Fruit fly (Drosophila melanogaster) whole organism, embryonic: Measurements from ENCODE around the gene Svil.

ENCODE experiments used
- Atf3 ChIP-seq: fragments of 200-800 bp; sonication (Bioruptor generic); optimal IDR thresholded peaks from 3 replicates; lab custom pipeline; 2016; ENCODE audit warnings: missing biosample characterization, missing genetic modification characterization
- CG10209 ChIP-seq: fragments of 200-800 bp; sonication (Bioruptor generic); optimal IDR thresholded peaks from 3 replicates; lab custom pipeline; 2017; ENCODE audit warnings: missing biosample characterization, mild to moderate bottlenecking, missing genetic modification characterization, missing genetic modification reagents
- CG1024 ChIP-seq: fragments of 200-800 bp; sonication (Bioruptor generic); IDR thresholded peaks from 2 replicates; pipeline ENCODE4 v1.3.6; 2022; ENCODE audit warnings: missing biosample characterization, missing genetic modification characterization
- CG10366 ChIP-seq: fragments of 200-800 bp; sonication (Bioruptor generic); IDR thresholded peaks from 2 replicates; pipeline ENCODE4 v1.3.6; 2022; ENCODE audit warnings: missing biosample characterization, missing genetic modification characterization
- CG13123 ChIP-seq: fragments of 200-800 bp; sonication (Bioruptor generic); optimal IDR thresholded peaks from 2 replicates; lab custom pipeline; 2016; ENCODE audit warnings: missing biosample characterization, missing genetic modification characterization
- CG13296 ChIP-seq: fragments of 200-800 bp; sonication (Bioruptor generic); optimal IDR thresholded peaks from 3 replicates; lab custom pipeline; 2018; ENCODE audit warnings: missing biosample characterization, mild to moderate bottlenecking, missing genetic modification characterization
- CG14710 ChIP-seq: fragments of 200-800 bp; sonication (Bioruptor generic); optimal IDR thresholded peaks from 3 replicates; lab custom pipeline; 2019; ENCODE audit warnings: missing biosample characterization, mild to moderate bottlenecking, missing genetic modification characterization, moderate library complexity
- CG14860 ChIP-seq: fragments of 200-800 bp; sonication (Bioruptor generic); IDR thresholded peaks from 3 replicates; pipeline ENCODE4 v1.3.6; 2022; ENCODE audit warnings: missing biosample characterization, missing genetic modification characterization; ENCODE audit not compliant: partially characterized antibody
- CG15696 ChIP-seq: fragments of 200-800 bp; sonication (Bioruptor generic); optimal IDR thresholded peaks from 2 replicates; lab custom pipeline; 2019; ENCODE audit warnings: missing biosample characterization, mild to moderate bottlenecking, missing genetic modification characterization, moderate library complexity
- CG17829 ChIP-seq: fragments of 200-800 bp; optimal IDR thresholded peaks from 2 replicates; lab custom pipeline; 2019; ENCODE audit warnings: missing biosample characterization, mild to moderate bottlenecking, missing genetic modification characterization, moderate library complexity
- CG30020 ChIP-seq: fragments of 200-800 bp; optimal IDR thresholded peaks from 2 replicates; lab custom pipeline; 2019; ENCODE audit warnings: missing biosample characterization, mild to moderate bottlenecking, missing genetic modification characterization, moderate library complexity
- CG30431 ChIP-seq: fragments of 200-800 bp; sonication (Bioruptor generic); optimal IDR thresholded peaks from 2 replicates; lab custom pipeline; 2017; ENCODE audit warnings: missing biosample characterization, missing genetic modification characterization
- CG3847 ChIP-seq: fragments of 200-800 bp; sonication (Bioruptor generic); IDR thresholded peaks from 2 replicates; pipeline ENCODE4 v1.3.6; 2022; ENCODE audit warnings: missing biosample characterization, missing genetic modification characterization
- CG4617 ChIP-seq: fragments of 200-800 bp; sonication (Bioruptor generic); optimal IDR thresholded peaks from 3 replicates; lab custom pipeline; 2016; ENCODE audit warnings: missing biosample characterization, missing genetic modification characterization, borderline replicate concordance
- CG4730 ChIP-seq: fragments of 200-800 bp; sonication (Bioruptor generic); IDR thresholded peaks from 2 replicates; pipeline ENCODE4 v1.3.6; 2022; ENCODE audit warnings: missing biosample characterization, missing genetic modification characterization
- CG5180 ChIP-seq: fragments of 200-800 bp; sonication (Bioruptor generic); optimal IDR thresholded peaks from 3 replicates; lab custom pipeline; 2017; ENCODE audit warnings: missing biosample characterization, missing genetic modification characterization, mild to moderate bottlenecking, moderate library complexity, missing genetic modification reagents
- CG6654 ChIP-seq: fragments of 200-800 bp; sonication (Bioruptor generic); optimal IDR thresholded peaks from 2 replicates; lab custom pipeline; 2017; ENCODE audit warnings: missing biosample characterization, mild to moderate bottlenecking, missing genetic modification characterization
- CG8478 ChIP-seq: fragments of >200 bp; optimal IDR thresholded peaks from 2 replicates; lab custom pipeline; 2018
- CG8765 ChIP-seq: fragments of 200-800 bp; sonication (Bioruptor generic); IDR thresholded peaks from 2 replicates; pipeline ENCODE4 v1.3.6; 2022; ENCODE audit warnings: missing biosample characterization, missing genetic modification characterization
- Camta ChIP-seq: fragments of 200-800 bp; sonication (Bioruptor generic); optimal IDR thresholded peaks from 2 replicates; lab custom pipeline; 2016; ENCODE audit warnings: missing biosample characterization, missing genetic modification characterization
- CkIIα-i1 ChIP-seq: fragments of 200-800 bp; sonication (Bioruptor generic); IDR thresholded peaks from 2 replicates; pipeline ENCODE4 v1.3.6; 2022; ENCODE audit warnings: missing biosample characterization, missing genetic modification characterization
- CoRest ChIP-seq: fragments of 200-800 bp; sonication (Bioruptor generic); optimal IDR thresholded peaks from 3 replicates; lab custom pipeline; 2018; ENCODE audit warnings: missing biosample characterization, mild to moderate bottlenecking, missing genetic modification characterization, moderate library complexity
- Deaf1 ChIP-seq: fragments of 200-800 bp; optimal IDR thresholded peaks from 3 replicates; lab custom pipeline; 2019; ENCODE audit warnings: missing biosample characterization, mild to moderate bottlenecking, missing genetic modification characterization, moderate library complexity
- Doc2 ChIP-seq: fragments of 200-800 bp; sonication (Bioruptor generic); IDR thresholded peaks from 2 replicates; pipeline ENCODE4 v1.3.6; 2022; ENCODE audit warnings: missing biosample characterization, missing genetic modification characterization
- HmgZ ChIP-seq: fragments of 200-800 bp; sonication (Bioruptor generic); optimal IDR thresholded peaks from 2 replicates; lab custom pipeline; 2018; ENCODE audit warnings: missing biosample characterization, mild to moderate bottlenecking, missing genetic modification characterization
- Lhr ChIP-seq: fragments of 200-800 bp; sonication (Bioruptor generic); optimal IDR thresholded peaks from 3 replicates; lab custom pipeline; 2017; ENCODE audit warnings: mild to moderate bottlenecking, missing biosample characterization, missing genetic modification reagents, missing genetic modification characterization
- Med ChIP-seq: fragments of 200-800 bp; sonication (Bioruptor generic); peaks from one replicate; lab custom pipeline; 2016; ENCODE audit warnings: missing biosample characterization, missing genetic modification characterization, mild to moderate bottlenecking, inconsistent platforms, moderate library complexity
- Meics ChIP-seq: fragments of 200-800 bp; sonication (Bioruptor generic); optimal IDR thresholded peaks from 2 replicates; lab custom pipeline; 2017; ENCODE audit warnings: missing biosample characterization, mild to moderate bottlenecking, missing genetic modification characterization
- Mes4 ChIP-seq: fragments of 200-800 bp; sonication (Bioruptor generic); optimal IDR thresholded peaks from 2 replicates; lab custom pipeline; 2016; ENCODE audit warnings: missing biosample characterization, missing genetic modification characterization
- NfI ChIP-seq: fragments of 200-800 bp; sonication (Bioruptor generic); optimal IDR thresholded peaks from 3 replicates; lab custom pipeline; 2018; ENCODE audit warnings: missing biosample characterization, mild to moderate bottlenecking, missing genetic modification characterization, moderate library complexity
- Opbp ChIP-seq: fragments of 200-800 bp; sonication (Bioruptor generic); IDR thresholded peaks from 3 replicates; pipeline ENCODE4 v1.3.6; 2022; ENCODE audit warnings: missing biosample characterization, missing genetic modification characterization; ENCODE audit not compliant: partially characterized antibody
- Sin3A ChIP-seq: fragments of >200 bp; optimal IDR thresholded peaks from 2 replicates; lab custom pipeline; 2018
- Sox100B ChIP-seq: fragments of 200-800 bp; sonication (Bioruptor generic); optimal IDR thresholded peaks from 3 replicates; lab custom pipeline; 2018; ENCODE audit warnings: missing biosample characterization, mild to moderate bottlenecking, missing genetic modification characterization
- Xbp1 ChIP-seq: fragments of 200-800 bp; sonication (Bioruptor generic); optimal IDR thresholded peaks from 3 replicates; lab custom pipeline; 2016; ENCODE audit warnings: missing biosample characterization, mild to moderate bottlenecking, missing genetic modification characterization
- ap ChIP-seq: fragments of 200-800 bp; sonication (Bioruptor generic); IDR thresholded peaks from 2 replicates; pipeline ENCODE4 v1.3.6; 2022; ENCODE audit warnings: missing biosample characterization, missing genetic modification characterization
- chinmo ChIP-seq: fragments of 200-800 bp; sonication (Bioruptor generic); IDR thresholded peaks from 4 replicates; pipeline ENCODE4 v1.3.6; 2022; ENCODE audit warnings: missing biosample characterization, missing genetic modification characterization; ENCODE audit not compliant: partially characterized antibody
- dati ChIP-seq: fragments of 200-800 bp; sonication (Bioruptor generic); IDR thresholded peaks from 2 replicates; pipeline ENCODE4 v1.3.6; 2022; ENCODE audit warnings: missing biosample characterization, missing genetic modification characterization
- emc ChIP-seq: fragments of 200-800 bp; sonication (Bioruptor generic); optimal IDR thresholded peaks from 2 replicates; lab custom pipeline; 2016; ENCODE audit warnings: missing biosample characterization, missing genetic modification characterization
- fru ChIP-seq: fragments of >200 bp; optimal IDR thresholded peaks from 2 replicates; lab custom pipeline; 2017
- fu2 ChIP-seq: fragments of 200-800 bp; sonication (Bioruptor generic); optimal IDR thresholded peaks from 2 replicates; lab custom pipeline; 2016; ENCODE audit warnings: missing biosample characterization, missing genetic modification characterization
- grau ChIP-seq: fragments of 200-800 bp; optimal IDR thresholded peaks from 3 replicates; lab custom pipeline; 2019; ENCODE audit warnings: missing biosample characterization, mild to moderate bottlenecking, missing genetic modification characterization, moderate library complexity
- ham ChIP-seq: fragments of 200-800 bp; sonication (Bioruptor generic); IDR thresholded peaks from 2 replicates; pipeline ENCODE4 v1.3.6; 2022; ENCODE audit warnings: missing biosample characterization, missing genetic modification characterization
- inv ChIP-seq: fragments of 200-800 bp; sonication (Bioruptor generic); IDR thresholded peaks from 2 replicates; pipeline ENCODE4 v1.3.6; 2022; ENCODE audit warnings: missing biosample characterization, missing genetic modification characterization; ENCODE audit not compliant: partially characterized antibody
- knrl ChIP-seq: fragments of 200-800 bp; sonication (Bioruptor generic); IDR thresholded peaks from 3 replicates; pipeline ENCODE4 v1.3.6; 2022; ENCODE audit warnings: missing biosample characterization, missing genetic modification characterization; ENCODE audit not compliant: partially characterized antibody
- lab ChIP-seq: fragments of 200-800 bp; sonication (Bioruptor generic); optimal IDR thresholded peaks from 3 replicates; lab custom pipeline; 2017; ENCODE audit warnings: missing biosample characterization, missing genetic modification characterization, mild to moderate bottlenecking, moderate library complexity, missing genetic modification reagents
- luna ChIP-seq: fragments of 200-800 bp; sonication (Bioruptor generic); optimal IDR thresholded peaks from 2 replicates; lab custom pipeline; 2016; ENCODE audit warnings: missing biosample characterization, missing genetic modification characterization
- maf-S ChIP-seq: fragments of 200-800 bp; sonication (Bioruptor generic); optimal IDR thresholded peaks from 2 replicates; lab custom pipeline; 2016; ENCODE audit warnings: missing biosample characterization, missing genetic modification characterization
- nerfin-1 ChIP-seq: fragments of 200-800 bp; sonication (Bioruptor generic); optimal IDR thresholded peaks from 3 replicates; lab custom pipeline; 2019; ENCODE audit warnings: missing biosample characterization, mild to moderate bottlenecking, missing genetic modification characterization, moderate library complexity
- scrt ChIP-seq: fragments of 200-800 bp; sonication (Bioruptor generic); optimal IDR thresholded peaks from 2 replicates; lab custom pipeline; 2018; ENCODE audit warnings: missing biosample characterization, mild to moderate bottlenecking, missing genetic modification characterization, moderate library complexity
- wek ChIP-seq: fragments of 200-800 bp; sonication (Bioruptor generic); optimal IDR thresholded peaks from 3 replicates; lab custom pipeline; 2018; ENCODE audit warnings: missing biosample characterization, mild to moderate bottlenecking, missing genetic modification characterization, moderate library complexity
- z ChIP-seq: fragments of 200-800 bp; sonication (Bioruptor generic); IDR thresholded peaks from 3 replicates; pipeline ENCODE4 v1.3.6; 2022; ENCODE audit warnings: missing biosample characterization, missing genetic modification characterization

Svil gene

DNA sequence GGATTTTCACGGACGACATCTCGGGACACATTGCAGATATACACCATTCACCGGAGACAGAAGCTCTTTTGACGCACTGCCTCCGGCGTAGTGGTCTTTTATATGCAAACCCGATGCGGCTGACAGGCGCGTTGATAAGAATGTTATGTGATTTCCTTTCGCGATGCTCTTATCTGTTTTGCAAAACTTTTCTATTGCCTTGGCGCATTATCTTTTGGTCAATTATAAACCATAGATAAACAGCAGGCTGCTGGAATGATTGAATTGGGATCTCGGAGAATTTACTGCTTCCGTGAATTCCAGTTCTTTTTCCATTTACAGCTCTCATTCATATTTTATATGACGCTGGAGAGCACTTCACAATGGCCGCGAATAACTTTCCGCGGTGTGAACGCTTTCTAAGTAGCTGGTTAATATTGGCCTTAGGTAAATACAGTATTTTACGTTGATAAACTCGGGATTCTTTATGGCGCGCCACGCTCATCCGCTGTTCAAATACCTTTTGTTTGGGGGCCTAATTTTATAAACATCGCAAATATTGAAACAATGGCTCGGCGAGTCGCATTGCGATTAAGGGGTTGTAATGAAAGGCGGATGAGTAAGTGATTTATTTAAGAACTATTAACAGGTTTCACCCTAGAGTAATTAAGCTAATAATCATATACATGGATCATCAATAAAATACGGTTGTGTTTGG lies 98.3 kb downstream of the Svil start, which contains the start of gene CG16762 (continued):
- TF ChIP-seq CkIIα-i1 (GFP tag; lab: Robert Waterston, UW) (no peak), Sin3A (no peak), grau (tag; lab: Kevin White, UChicago) (peak; percentile 23), emc (GFP tag; lab: Kevin White, UChicago) (no peak), CG4617 (GFP tag; lab: Kevin White, UChicago) (no peak), CG15696 (tag; lab: Kevin White, UChicago) (peak; percentile 47), wek (GFP tag; lab: Kevin White, UChicago) (peak; percentile 11), scrt (GFP tag; lab: Kevin White, UChicago) (peak; percentile 63), Mes4 (GFP tag; lab: Kevin White, UChicago) (peak; percentile 21), Xbp1 (GFP tag; lab: Kevin White, UChicago) (no peak), CG5180 (GFP tag; lab: Kevin White, UChicago) (peak; percentile 39), Atf3 (GFP tag; lab: Kevin White, UChicago) (peak; percentile 10), CG13123 (GFP tag; lab: Kevin White, UChicago) (peak; percentile 41), Meics (GFP tag; lab: Kevin White, UChicago) (peak; percentile 65), CG8478 (no peak), CG10209 (GFP tag; lab: Kevin White, UChicago) (peak; percentile 67), CG13296 (GFP tag; lab: Kevin White, UChicago) (peak; percentile 54), nerfin-1 (tag; lab: Kevin White, UChicago) (peak; percentile 62), lab (GFP tag; lab: Kevin White, UChicago) (peak; percentile 90), NfI (no peak), CG10366 (GFP tag; lab: Robert Waterston, UW) (no peak), HmgZ (tag; lab: Kevin White, UChicago) (peak; percentile 61), CG8765 (GFP tag; lab: Robert Waterston, UW) (no peak), CoRest (tag; lab: Kevin White, UChicago) (peak; percentile 46), CG30431 (GFP tag; lab: Kevin White, UChicago) (peak; percentile 13), CG3847 (GFP tag; lab: Robert Waterston, UW) (no peak), CG14860 (GFP tag; lab: Robert Waterston, UW) (no peak), fru (no peak), ap (GFP tag; lab: Robert Waterston, UW) (no peak), Sox100B (peak; percentile 64), fu2 (GFP tag; lab: Kevin White, UChicago) (no peak), maf-S (GFP tag; lab: Kevin White, UChicago) (peak; percentile 27), ham (no peak), Deaf1 (no peak), knrl (GFP tag; lab: Robert Waterston, UW) (no peak), Lhr (GFP tag; lab: Kevin White, UChicago) (peak; percentile 47), z (no peak), CG4730 (no peak), CG17829 (no peak), chinmo (GFP tag; lab: Robert Waterston, UW) (no peak), CG14710 (tag; lab: Kevin White, UChicago) (peak; percentile 62), dati (GFP tag; lab: Robert Waterston, UW) (no peak), CG30020 (no peak), Med (GFP tag; lab: Kevin White, UChicago) (peak; percentile 96), Opbp (no peak), CG6654 (GFP tag; lab: Kevin White, UChicago) (no peak), luna (GFP tag; lab: Kevin White, UChicago) (no peak), inv (GFP tag; lab: Robert Waterston, UW) (no peak), Camta (GFP tag; lab: Kevin White, UChicago) (peak; percentile 20), CG1024 (GFP tag; lab: Robert Waterston, UW) (no peak; the same call in 1 of the 2 replicates), Doc2 (GFP tag; lab: Robert Waterston, UW) (no peak)
